Worm (Caenorhabditis elegans) whole organism, young adult: Measurements from ENCODE around the gene lips-12.

Experiments
- B0336.3 ChIP-seq: fragments of 200-800 bp; sonication (Bioruptor generic); IDR thresholded peaks from 2 replicates; pipeline ENCODE4 v1.3.6; 2022; ENCODE audit warnings: missing genetic modification characterization, missing compliant biosample characterization
- F39B2.1 ChIP-seq: fragments of 200-800 bp; sonication (Bioruptor generic); IDR thresholded peaks from 2 replicates; pipeline ENCODE4 v1.3.6; 2022; ENCODE audit warnings: missing genetic modification reagents, missing genetic modification characterization, missing compliant biosample characterization
- T07F8.4 ChIP-seq: sonication (generic microtip); optimal IDR thresholded peaks from 2 replicates; lab custom pipeline; 2016; ENCODE audit warnings: mild to moderate bottlenecking, missing genetic modification characterization, moderate library complexity, missing compliant biosample characterization
- Y53G8AR.9 ChIP-seq: fragments of 200-800 bp; sonication (Bioruptor generic); conservative IDR thresholded peaks from 2 replicates; pipeline ENCODE4 v1.3.6; 2022; ENCODE audit warnings: missing genetic modification reagents, missing genetic modification characterization, missing compliant biosample characterization
- Y79H2A.3 ChIP-seq: fragments of 200-800 bp; sonication (Bioruptor generic); conservative IDR thresholded peaks from 2 replicates; pipeline ENCODE4 v1.3.6; 2022; ENCODE audit warnings: missing genetic modification reagents, missing genetic modification characterization, missing compliant biosample characterization
- Y95B8A.8 ChIP-seq: fragments of 200-800 bp; sonication (Bioruptor generic); IDR thresholded peaks from 2 replicates; pipeline ENCODE4 v1.3.6; 2022; ENCODE audit warnings: missing genetic modification reagents, missing genetic modification characterization, missing compliant biosample characterization
- ZK185.1 ChIP-seq: sonication (generic microtip); optimal IDR thresholded peaks from 2 replicates; lab custom pipeline; 2016; ENCODE audit warnings: mild to moderate bottlenecking, missing genetic modification characterization, missing compliant biosample characterization; ENCODE audit not compliant: poor library complexity, severe bottlenecking
- ama-1 ChIP-seq, 3 experiments: fragments of 150-350 bp in 1 of 3; sonication (generic microtip) in 2 of 3; optimal IDR thresholded peaks; 2 replicates each; lab custom pipeline; 2014 to 2018; ENCODE audit warnings: missing biosample characterization in 2 of 3, missing genetic modification characterization in 2 of 3, missing genetic modification reagents in 2 of 3
- atf-7 ChIP-seq: sonication (generic microtip); optimal IDR thresholded peaks from 2 replicates; lab custom pipeline; 2017; ENCODE audit warnings: mild to moderate bottlenecking, missing genetic modification characterization, missing compliant biosample characterization
- bed-2 ChIP-seq: fragments of 200-800 bp; sonication (Bioruptor generic); IDR thresholded peaks from 2 replicates; pipeline ENCODE4 v1.3.6; 2022; ENCODE audit warnings: missing genetic modification reagents, missing genetic modification characterization, missing compliant biosample characterization
- ccch-3 ChIP-seq: fragments of 200-800 bp; sonication (Bioruptor generic); optimal IDR thresholded peaks from 2 replicates; lab custom pipeline; 2018; ENCODE audit warnings: mild to moderate bottlenecking, missing genetic modification characterization, missing compliant biosample characterization
- cebp-1 ChIP-seq, 2 experiments: fragments of 200-800 bp in 1 of 2; sonication (Bioruptor generic) in 1 of 2; sonication (generic microtip) in 1 of 2; IDR thresholded peaks in 1 of 2; optimal IDR thresholded peaks in 1 of 2; 2 replicates each; pipeline versions ENCODE4 v1.3.6 to Lab custom; 2017 to 2022; ENCODE audit warnings: missing compliant biosample characterization in 2 of 2, missing genetic modification characterization in 2 of 2, mild to moderate bottlenecking in 1 of 2, missing genetic modification reagents in 1 of 2, moderate library complexity in 1 of 2
- ceh-79 ChIP-seq: sonication (generic microtip); optimal IDR thresholded peaks from 2 replicates; lab custom pipeline; 2017; ENCODE audit warnings: mild to moderate bottlenecking, missing genetic modification characterization, missing compliant biosample characterization
- dpff-1 ChIP-seq: sonication (generic microtip); optimal IDR thresholded peaks from 2 replicates; lab custom pipeline; 2017; ENCODE audit warnings: mild to moderate bottlenecking, missing genetic modification characterization, missing compliant biosample characterization
- egrh-3 ChIP-seq: fragments of 200-800 bp; sonication (Bioruptor generic); IDR thresholded peaks from 2 replicates; pipeline ENCODE4 v1.3.6; 2022; ENCODE audit warnings: missing genetic modification reagents, missing genetic modification characterization, missing compliant biosample characterization
- fkh-3 ChIP-seq: sonication (generic microtip); optimal IDR thresholded peaks from 2 replicates; lab custom pipeline; 2016; ENCODE audit warnings: mild to moderate bottlenecking, missing genetic modification characterization, missing compliant biosample characterization
- madf-6 ChIP-seq: fragments of 200-800 bp; sonication (Bioruptor generic); IDR thresholded peaks from 2 replicates; pipeline ENCODE4 v1.3.6; 2022; ENCODE audit warnings: missing genetic modification reagents, missing genetic modification characterization, missing compliant biosample characterization
- madf-8 ChIP-seq: fragments of 200-800 bp; sonication (Bioruptor generic); conservative IDR thresholded peaks from 2 replicates; pipeline ENCODE4 v1.3.6; 2022; ENCODE audit warnings: missing genetic modification reagents, missing genetic modification characterization, missing compliant biosample characterization
- mes-4 ChIP-seq: sonication (generic microtip); optimal IDR thresholded peaks from 2 replicates; lab custom pipeline; 2016; ENCODE audit warnings: missing genotype, missing genetic modification characterization, missing compliant biosample characterization
- nfya-2 ChIP-seq: fragments of 200-800 bp; sonication (Bioruptor generic); IDR thresholded peaks from 2 replicates; pipeline ENCODE4 v1.3.6; 2022; ENCODE audit warnings: missing genetic modification reagents, missing genetic modification characterization, missing compliant biosample characterization
- nfyb-1 ChIP-seq: fragments of 200-800 bp; sonication (Bioruptor generic); IDR thresholded peaks from 2 replicates; pipeline ENCODE4 v1.3.6; 2022; ENCODE audit warnings: missing genetic modification reagents, missing genetic modification characterization, missing compliant biosample characterization
- nhr-179 ChIP-seq: sonication (generic microtip); optimal IDR thresholded peaks from 2 replicates; lab custom pipeline; 2016; ENCODE audit warnings: mild to moderate bottlenecking, missing genetic modification characterization, missing compliant biosample characterization
- nhr-80 ChIP-seq: sonication (generic microtip); optimal IDR thresholded peaks from 2 replicates; lab custom pipeline; 2016; ENCODE audit warnings: missing genetic modification characterization, missing compliant biosample characterization
- snpc-3.4 ChIP-seq: sonication (generic microtip); optimal IDR thresholded peaks from 2 replicates; lab custom pipeline; 2017; ENCODE audit warnings: missing genetic modification characterization, mild to moderate bottlenecking, missing compliant biosample characterization, antibody characterized with exemption, moderate library complexity, missing genotype, missing genetic modification reagents
- tbp1 ChIP-seq: fragments of 200-800 bp; sonication (Bioruptor generic); optimal IDR thresholded peaks from 2 replicates; lab custom pipeline; 2018; ENCODE audit warnings: mild to moderate bottlenecking, missing genetic modification characterization, missing compliant biosample characterization
- tlf-1 ChIP-seq: fragments of 200-800 bp; sonication (Bioruptor generic); optimal IDR thresholded peaks from 2 replicates; lab custom pipeline; 2018; ENCODE audit warnings: mild to moderate bottlenecking, missing genetic modification characterization, missing compliant biosample characterization
- unc-62 ChIP-seq: fragments of 150-350 bp; optimal IDR thresholded peaks from 2 replicates; lab custom pipeline; 2014; ENCODE audit warnings: missing biosample characterization, missing genetic modification reagents, missing genetic modification characterization
- zfh-2 ChIP-seq: fragments of 200-800 bp; sonication (Bioruptor generic); conservative IDR thresholded peaks from 2 replicates; pipeline ENCODE4 v1.3.6; 2022; ENCODE audit warnings: missing genetic modification reagents, missing genetic modification characterization, missing compliant biosample characterization
- ztf-28 ChIP-seq: fragments of 200-800 bp; sonication (Bioruptor generic); IDR thresholded peaks from 2 replicates; pipeline ENCODE4 v1.3.6; 2022; ENCODE audit warnings: missing genetic modification reagents, missing genetic modification characterization, missing compliant biosample characterization

The lips-12 gene

ce11 chrII:1152732-1153131 is 38.7 kb upstream of the lips-12 start (continued):
- no peak for TF ChIP-seq snpc-3.4 (tag; lab: Kevin White, UChicago)
- TF ChIP-seq B0336.3 (GFP tag; lab: Robert Waterston, UW), result peak; percentile 45; the same call in 1 of the 2 replicates
- TF ChIP-seq ZK185.1 (tag; lab: Kevin White, UChicago), result peak; percentile 20
- TF ChIP-seq ama-1 (optimal IDR thresholded peaks at IDR 0.05; lab: Kevin White, UChicago), result no peak
- no peak for TF ChIP-seq ama-1 (GFP tag; optimal IDR thresholded peaks at IDR 0.05; lab: Kevin White, UChicago)
- TF ChIP-seq Y79H2A.3 (GFP tag; lab: Robert Waterston, UW), result no peak
- no peak for TF ChIP-seq tlf-1 (GFP tag; lab: Kevin White, UChicago)
- no peak for TF ChIP-seq nhr-179 (tag; lab: Kevin White, UChicago)
- TF ChIP-seq dpff-1 (tag; lab: Kevin White, UChicago), result no peak

ce11 chrII:1151810-1152209 is 37.8 kb upstream of the lips-12 start:
- no peak for TF ChIP-seq ztf-28 (GFP tag; lab: Robert Waterston, UW)
- TF ChIP-seq ccch-3 (GFP tag; lab: Kevin White, UChicago), result no peak
- TF ChIP-seq bed-2 (GFP tag; lab: Robert Waterston, UW), result no peak
- no peak for TF ChIP-seq T07F8.4 (tag; lab: Kevin White, UChicago)
- no peak for TF ChIP-seq nfya-2 (GFP tag; lab: Robert Waterston, UW)
- no peak for TF ChIP-seq madf-8 (GFP tag; lab: Robert Waterston, UW)
- no peak for TF ChIP-seq fkh-3 (tag; lab: Kevin White, UChicago)
- no peak for TF ChIP-seq nfyb-1

- TF ChIP-seq nhr-179 (tag; lab: Kevin White, UChicago) (peak; percentile 37), Y95B8A.8 (GFP tag; lab: Robert Waterston, UW) (no peak), zfh-2 (GFP tag; lab: Robert Waterston, UW) (0 out of 2 replicates have a peak, but pooled peaks have one; percentile 56), egrh-3 (GFP tag; lab: Robert Waterston, UW) (0 out of 2 replicates have a peak, but pooled peaks have one; percentile 6)
Measured at ce11 chrII:1149390-1149789, 35.4 kb upstream of the lips-12 start.

ce11 chrII:1143173-1143738 is 29.2 kb upstream of the lips-12 start:
- TF ChIP-seq madf-6 (GFP tag; lab: Robert Waterston, UW), result no peak
- TF ChIP-seq snpc-3.4 (tag; lab: Kevin White, UChicago), result no peak
- TF ChIP-seq atf-7 (tag; lab: Kevin White, UChicago), result peak; percentile 88
- TF ChIP-seq nhr-80 (tag; lab: Kevin White, UChicago), result peak; percentile 43
- TF ChIP-seq unc-62 (GFP tag; lab: Kevin White, UChicago), result no peak
- no peak for TF ChIP-seq F39B2.1 (GFP tag; lab: Robert Waterston, UW)
- TF ChIP-seq nfya-2 (GFP tag; lab: Robert Waterston, UW), result no peak
- no peak for TF ChIP-seq cebp-1 (GFP tag; IDR thresholded peaks at IDR 0.05; lab: Robert Waterston, UW)
- TF ChIP-seq cebp-1 (tag; optimal IDR thresholded peaks at IDR 0.05; lab: Kevin White, UChicago), result peak; percentile 7
- TF ChIP-seq ceh-79, result no peak
- TF ChIP-seq tbp1 (GFP tag; lab: Kevin White, UChicago), result no peak
- TF ChIP-seq Y53G8AR.9, result 0 out of 2 replicates have a peak, but pooled peaks have one; percentile 53
- no peak for TF ChIP-seq mes-4
